Fruit fly (Drosophila melanogaster) whole organism, embryonic: ENCODE measurements around the gene tral.

Experiments used
- BEAF-32 ChIP-seq: fragments of 200-800 bp; sonication (Bioruptor generic); optimal IDR thresholded peaks from 3 replicates; lab custom pipeline; 2017; ENCODE audit warnings: missing biosample characterization, missing genetic modification characterization, mild to moderate bottlenecking, moderate library complexity, missing genetic modification reagents
- CG10431 ChIP-seq: fragments of 200-800 bp; sonication (Bioruptor generic); optimal IDR thresholded peaks from 3 replicates; lab custom pipeline; 2018; ENCODE audit warnings: missing biosample characterization, mild to moderate bottlenecking, missing genetic modification characterization
- CG11085 ChIP-seq: fragments of 200-800 bp; sonication (Bioruptor generic); IDR thresholded peaks from 2 replicates; pipeline ENCODE4 v1.3.6; 2022; ENCODE audit warnings: missing biosample characterization, missing genetic modification characterization
- CG11504 ChIP-seq: fragments of 200-800 bp; sonication (Bioruptor generic); optimal IDR thresholded peaks from 3 replicates; lab custom pipeline; 2019; ENCODE audit warnings: missing biosample characterization, mild to moderate bottlenecking, missing genetic modification characterization, moderate library complexity
- CG12744 ChIP-seq: fragments of 200-800 bp; sonication (Bioruptor generic); optimal IDR thresholded peaks from 2 replicates; lab custom pipeline; 2016; ENCODE audit warnings: missing biosample characterization, missing genetic modification characterization
- CG13296 ChIP-seq: fragments of 200-800 bp; sonication (Bioruptor generic); optimal IDR thresholded peaks from 3 replicates; lab custom pipeline; 2018; ENCODE audit warnings: missing biosample characterization, mild to moderate bottlenecking, missing genetic modification characterization
- CG14050 ChIP-seq: fragments of 200-800 bp; sonication (Bioruptor generic); IDR thresholded peaks from 3 replicates; pipeline ENCODE4 v1.3.6; 2022; ENCODE audit warnings: missing biosample characterization, missing genetic modification characterization
- CG15514 ChIP-seq: fragments of 200-800 bp; sonication (Bioruptor generic); optimal IDR thresholded peaks from 3 replicates; lab custom pipeline; 2017; ENCODE audit warnings: missing biosample characterization, missing genetic modification characterization, mild to moderate bottlenecking, moderate library complexity, missing genetic modification reagents
- CG15601 ChIP-seq: fragments of 200-800 bp; sonication (Bioruptor generic); optimal IDR thresholded peaks from 3 replicates; lab custom pipeline; 2019; ENCODE audit warnings: missing biosample characterization, mild to moderate bottlenecking, missing genetic modification characterization, moderate library complexity
- CG2199 ChIP-seq: fragments of 200-800 bp; sonication (Bioruptor generic); IDR thresholded peaks from 3 replicates; pipeline ENCODE4 v1.3.6; 2022; ENCODE audit warnings: missing biosample characterization, missing genetic modification characterization
- CG3407 ChIP-seq: fragments of 200-800 bp; sonication (Bioruptor generic); optimal IDR thresholded peaks from 2 replicates; lab custom pipeline; 2018; ENCODE audit warnings: missing biosample characterization, mild to moderate bottlenecking, missing genetic modification characterization
- CG34224 ChIP-seq: fragments of 200-800 bp; sonication (Bioruptor generic); IDR thresholded peaks from 3 replicates; pipeline ENCODE4 v1.3.6; 2022; ENCODE audit warnings: missing biosample characterization, missing genetic modification characterization; ENCODE audit not compliant: partially characterized antibody
- CG42726 ChIP-seq: fragments of 200-800 bp; sonication (Bioruptor generic); IDR thresholded peaks from 2 replicates; pipeline ENCODE4 v1.3.6; 2022; ENCODE audit warnings: missing biosample characterization, missing genetic modification characterization; ENCODE audit not compliant: partially characterized antibody
- CG4424 ChIP-seq: fragments of 200-800 bp; sonication (Bioruptor generic); optimal IDR thresholded peaks from 3 replicates; lab custom pipeline; 2016; ENCODE audit warnings: missing biosample characterization, missing genetic modification characterization
- CG6689 ChIP-seq: fragments of 200-800 bp; sonication (Bioruptor generic); IDR thresholded peaks from 2 replicates; pipeline ENCODE4 v1.3.6; 2022; ENCODE audit warnings: missing biosample characterization, missing genetic modification characterization
- CG6813 ChIP-seq: fragments of 200-800 bp; sonication (Bioruptor generic); optimal IDR thresholded peaks from 2 replicates; lab custom pipeline; 2017; ENCODE audit warnings: missing biosample characterization, missing genetic modification characterization, mild to moderate bottlenecking, moderate library complexity, missing genetic modification reagents
- CG7556 ChIP-seq: fragments of 200-800 bp; sonication (Bioruptor generic); optimal IDR thresholded peaks from 2 replicates; lab custom pipeline; 2017; ENCODE audit warnings: missing biosample characterization, mild to moderate bottlenecking, missing genetic modification characterization
- CG8924 ChIP-seq: fragments of 200-800 bp; optimal IDR thresholded peaks from 3 replicates; lab custom pipeline; 2019; ENCODE audit warnings: missing biosample characterization, mild to moderate bottlenecking, missing genetic modification characterization, moderate library complexity
- CHES-1-like ChIP-seq: fragments of 200-800 bp; sonication (Bioruptor generic); optimal IDR thresholded peaks from 2 replicates; lab custom pipeline; 2016; ENCODE audit warnings: missing biosample characterization, missing genetic modification characterization
- Dbx ChIP-seq: fragments of 200-800 bp; sonication (Bioruptor generic); IDR thresholded peaks from 3 replicates; pipeline ENCODE4 v1.3.6; 2022; ENCODE audit warnings: missing biosample characterization, missing genetic modification characterization
- Doc2 ChIP-seq: fragments of 200-800 bp; sonication (Bioruptor generic); IDR thresholded peaks from 2 replicates; pipeline ENCODE4 v1.3.6; 2022; ENCODE audit warnings: missing biosample characterization, missing genetic modification characterization
- Doc3 ChIP-seq: fragments of 200-800 bp; sonication (Bioruptor generic); IDR thresholded peaks from 3 replicates; pipeline ENCODE4 v1.3.6; 2022; ENCODE audit warnings: missing biosample characterization, missing genetic modification characterization; ENCODE audit not compliant: partially characterized antibody
- Fer3 ChIP-seq: fragments of 200-800 bp; sonication (Bioruptor generic); optimal IDR thresholded peaks from 2 replicates; lab custom pipeline; 2018; ENCODE audit warnings: missing biosample characterization, mild to moderate bottlenecking, missing genetic modification characterization, moderate library complexity
- HHEX ChIP-seq: fragments of 200-800 bp; sonication (Bioruptor generic); optimal IDR thresholded peaks from 3 replicates; lab custom pipeline; 2017; ENCODE audit warnings: missing biosample characterization, mild to moderate bottlenecking, missing genetic modification characterization, missing genetic modification reagents
- HmgD ChIP-seq: fragments of 200-800 bp; sonication (Bioruptor generic); optimal IDR thresholded peaks from 3 replicates; lab custom pipeline; 2016; ENCODE audit warnings: missing biosample characterization, missing genetic modification characterization
- Hr39 ChIP-seq: fragments of >200 bp; optimal IDR thresholded peaks from 2 replicates; lab custom pipeline; 2017
- Lhr ChIP-seq: fragments of 200-800 bp; sonication (Bioruptor generic); optimal IDR thresholded peaks from 3 replicates; lab custom pipeline; 2017; ENCODE audit warnings: mild to moderate bottlenecking, missing biosample characterization, missing genetic modification reagents, missing genetic modification characterization
- Nf-YB ChIP-seq: fragments of 200-800 bp; sonication (Bioruptor generic); optimal IDR thresholded peaks from 3 replicates; lab custom pipeline; 2019; ENCODE audit warnings: missing biosample characterization, mild to moderate bottlenecking, missing genetic modification characterization, moderate library complexity
- Tbp ChIP-seq: fragments of >200 bp; optimal IDR thresholded peaks from 2 replicates; lab custom pipeline; 2018; ENCODE audit warnings: missing biosample characterization, missing genetic modification characterization
- Xrp1 ChIP-seq: fragments of 200-800 bp; sonication (Bioruptor generic); IDR thresholded peaks from 2 replicates; pipeline ENCODE4 v1.3.6; 2022; ENCODE audit warnings: missing biosample characterization, missing genetic modification characterization
- ash1 ChIP-seq: fragments of 200-800 bp; sonication (Bioruptor generic); optimal IDR thresholded peaks from 2 replicates; lab custom pipeline; 2018; ENCODE audit warnings: missing biosample characterization, mild to moderate bottlenecking, missing genetic modification characterization
- bab2 ChIP-seq: fragments of 200-800 bp; sonication (Bioruptor generic); optimal IDR thresholded peaks from 2 replicates; lab custom pipeline; 2016; ENCODE audit warnings: missing biosample characterization, missing genetic modification characterization
- cg ChIP-seq: fragments of 200-800 bp; sonication (Bioruptor generic); optimal IDR thresholded peaks from 3 replicates; lab custom pipeline; 2019; ENCODE audit warnings: missing biosample characterization, mild to moderate bottlenecking, missing genetic modification characterization, moderate library complexity
- chif ChIP-seq, 2 experiments: fragments of 200-800 bp; sonication (Bioruptor generic); optimal IDR thresholded peaks; 3 replicates each; lab custom pipeline; 2016; ENCODE audit warnings: missing biosample characterization in 2 of 2, missing genetic modification characterization in 2 of 2
- en ChIP-seq: fragments of 200-800 bp; sonication (Bioruptor generic); optimal IDR thresholded peaks from 2 replicates; lab custom pipeline; 2016; ENCODE audit warnings: missing biosample characterization, missing genetic modification characterization
- eve ChIP-seq, 2 experiments: fragments of >200 bp; optimal IDR thresholded peaks; 2 replicates each; lab custom pipeline; 2017; ENCODE audit warnings: missing biosample characterization in 2 of 2, missing genetic modification characterization in 2 of 2
- gce ChIP-seq: fragments of 200-800 bp; sonication (Bioruptor generic); IDR thresholded peaks from 3 replicates; pipeline ENCODE4 v1.3.6; 2022; ENCODE audit warnings: missing biosample characterization, missing genetic modification characterization
- gcm ChIP-seq: fragments of 200-800 bp; sonication (Bioruptor generic); optimal IDR thresholded peaks from 2 replicates; lab custom pipeline; 2019; ENCODE audit warnings: missing biosample characterization, mild to moderate bottlenecking, missing genetic modification characterization, moderate library complexity
- h ChIP-seq: fragments of >200 bp; optimal IDR thresholded peaks from 2 replicates; lab custom pipeline; 2017
- her ChIP-seq: fragments of 200-800 bp; sonication (Bioruptor generic); optimal IDR thresholded peaks from 2 replicates; lab custom pipeline; 2016; ENCODE audit warnings: missing biosample characterization, missing genetic modification characterization
- insv ChIP-seq, 2 experiments: fragments of 200-800 bp; sonication (Bioruptor generic); optimal IDR thresholded peaks; 3 replicates each; lab custom pipeline; 2016 to 2018; ENCODE audit warnings: missing biosample characterization in 2 of 2, missing genetic modification characterization in 2 of 2
- jigr1 ChIP-seq: fragments of 200-800 bp; sonication (Bioruptor generic); IDR thresholded peaks from 3 replicates; pipeline ENCODE4 v1.3.6; 2022; ENCODE audit warnings: missing biosample characterization, missing genetic modification characterization
- mld ChIP-seq: fragments of 200-800 bp; sonication (Bioruptor generic); IDR thresholded peaks from 3 replicates; pipeline ENCODE4 v1.3.6; 2022; ENCODE audit warnings: missing biosample characterization, missing genetic modification characterization; ENCODE audit not compliant: partially characterized antibody
- p53 ChIP-seq: fragments of 200-800 bp; sonication (Bioruptor generic); optimal IDR thresholded peaks from 2 replicates; lab custom pipeline; 2016; ENCODE audit warnings: missing biosample characterization, missing genetic modification characterization
- phol ChIP-seq: fragments of 200-800 bp; sonication (Bioruptor generic); optimal IDR thresholded peaks from 3 replicates; lab custom pipeline; 2018; ENCODE audit warnings: missing biosample characterization, mild to moderate bottlenecking, missing genetic modification characterization, moderate library complexity
- pnt ChIP-seq: fragments of 200-800 bp; sonication (Bioruptor generic); optimal IDR thresholded peaks from 3 replicates; lab custom pipeline; 2016; ENCODE audit warnings: missing biosample characterization, missing genetic modification characterization
- run ChIP-seq: fragments of 200-800 bp; sonication (Bioruptor generic); optimal IDR thresholded peaks from 3 replicates; lab custom pipeline; 2018; ENCODE audit warnings: missing biosample characterization, mild to moderate bottlenecking, missing genetic modification characterization
- sima ChIP-seq: fragments of 200-800 bp; sonication (Bioruptor generic); optimal IDR thresholded peaks from 2 replicates; lab custom pipeline; 2016; ENCODE audit warnings: missing biosample characterization, missing genetic modification characterization
- slp2 ChIP-seq: fragments of 200-800 bp; sonication (Bioruptor generic); optimal IDR thresholded peaks from 2 replicates; lab custom pipeline; 2016; ENCODE audit warnings: missing biosample characterization, missing genetic modification characterization
- tna ChIP-seq: fragments of 200-800 bp; sonication (Bioruptor generic); IDR thresholded peaks from 2 replicates; pipeline ENCODE4 v1.3.6; 2022; ENCODE audit warnings: missing biosample characterization, missing genetic modification characterization; ENCODE audit not compliant: partially characterized antibody
- tup ChIP-seq: fragments of 200-800 bp; sonication (Bioruptor generic); optimal IDR thresholded peaks from 2 replicates; lab custom pipeline; 2016; ENCODE audit warnings: missing biosample characterization, mild to moderate bottlenecking, missing genetic modification characterization, moderate library complexity
- yki ChIP-seq: fragments of >200 bp; optimal IDR thresholded peaks from 3 replicates; lab custom pipeline; 2018

The tral gene

DNA sequence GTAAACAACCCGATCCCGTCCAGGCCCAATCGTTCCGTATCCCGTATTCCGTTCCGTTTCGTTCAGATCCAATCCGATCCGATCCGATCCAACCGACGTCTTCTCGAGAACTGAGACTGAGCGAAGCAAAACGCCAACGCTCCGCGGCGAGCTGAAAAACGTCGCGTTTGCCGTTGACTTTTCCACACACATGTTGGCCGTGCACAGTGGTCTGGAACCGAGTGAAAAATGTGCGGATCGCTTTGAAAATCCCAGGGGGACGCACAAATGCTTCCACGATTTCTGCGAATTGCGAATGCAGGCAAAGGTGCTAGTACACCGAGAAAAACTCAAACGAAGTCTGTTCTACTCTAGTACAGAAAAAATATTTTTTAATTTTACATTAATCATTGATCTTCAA lies 29.9 kb upstream of the tral start, which contains the start of gene CG10663 (continued):
- no peak for TF ChIP-seq CG3407
- no peak for TF ChIP-seq ash1
- TF ChIP-seq jigr1 (GFP tag; lab: Robert Waterston, UW), result no peak
- no peak for TF ChIP-seq CG6813 (GFP tag; lab: Kevin White, UChicago)
- TF ChIP-seq eve (GFP tag; optimal IDR thresholded peaks at IDR 0.05; lab: Kevin White, UChicago), result no peak
- peak; percentile 85 for TF ChIP-seq CG11504 (tag; lab: Kevin White, UChicago)
- peak in 1 of 2 experiments; percentile 13 for TF ChIP-seq chif (GFP tag; optimal IDR thresholded peaks at IDR 0.05; lab: Kevin White, UChicago)
- TF ChIP-seq phol (tag; lab: Kevin White, UChicago), result no peak
- peak; percentile 14 for TF ChIP-seq cg (GFP tag; lab: Kevin White, UChicago)
- TF ChIP-seq Hr39, result no peak
- TF ChIP-seq CHES-1-like, result no peak
- TF ChIP-seq yki, result no peak
- TF ChIP-seq tup, result no peak
- TF ChIP-seq p53 (GFP tag; lab: Kevin White, UChicago), result no peak
- TF ChIP-seq run (tag; lab: Kevin White, UChicago), result no peak
- no peak for TF ChIP-seq Doc2 (GFP tag; lab: Robert Waterston, UW)
- TF ChIP-seq HmgD (GFP tag; lab: Kevin White, UChicago), result no peak
- TF ChIP-seq Doc3 (GFP tag; lab: Robert Waterston, UW), result 0 out of 3 replicates have a peak, but pooled peaks have one; percentile 33
- TF ChIP-seq CG34224 (GFP tag; lab: Robert Waterston, UW), result no peak
- TF ChIP-seq insv (GFP tag; optimal IDR thresholded peaks at IDR 0.05; lab: Kevin White, UChicago), result no peak
- TF ChIP-seq CG2199, result peak; percentile 89
- TF ChIP-seq CG14050, result no peak
- no peak for TF ChIP-seq CG15601 (tag; lab: Kevin White, UChicago)
- no peak for TF ChIP-seq HHEX (GFP tag; lab: Kevin White, UChicago)
- no peak for TF ChIP-seq slp2 (GFP tag; lab: Kevin White, UChicago)
- peak; percentile 34; the same call in 1 of the 3 replicates for TF ChIP-seq mld (GFP tag; lab: Robert Waterston, UW)
- TF ChIP-seq gcm (GFP tag; lab: Kevin White, UChicago), result no peak
- TF ChIP-seq Xrp1 (GFP tag; lab: Robert Waterston, UW), result 0 out of 2 replicates have a peak, but pooled peaks have one; percentile 22
- TF ChIP-seq CG10431 (GFP tag; lab: Kevin White, UChicago), result no peak
- TF ChIP-seq bab2 (GFP tag; lab: Kevin White, UChicago), result no peak
- no peak for TF ChIP-seq CG13296 (GFP tag; lab: Kevin White, UChicago)
- no peak for TF ChIP-seq en (GFP tag; lab: Kevin White, UChicago)
- peak; percentile 14; the same call in 1 of the 2 replicates for TF ChIP-seq CG6689 (GFP tag; lab: Robert Waterston, UW)
- no peak for TF ChIP-seq pnt
- no peak for TF ChIP-seq gce (GFP tag; lab: Robert Waterston, UW)
- no peak for TF ChIP-seq CG4424
- TF ChIP-seq Tbp (GFP tag; lab: Kevin White, UChicago), result no peak
- TF ChIP-seq Dbx (GFP tag; lab: Robert Waterston, UW), result no peak
- no peak for TF ChIP-seq h
- TF ChIP-seq tna (GFP tag; lab: Robert Waterston, UW), result peak; percentile 51; the same call in 1 of the 2 replicates
- no peak for TF ChIP-seq sima (GFP tag; lab: Kevin White, UChicago)
- TF ChIP-seq her (GFP tag; lab: Kevin White, UChicago), result no peak
- TF ChIP-seq CG42726 (GFP tag; lab: Robert Waterston, UW), result 0 out of 2 replicates have a peak, but pooled peaks have one; percentile 13
- TF ChIP-seq Lhr (GFP tag; lab: Kevin White, UChicago), result no peak
- no peak for TF ChIP-seq Nf-YB (GFP tag; lab: Kevin White, UChicago)
- TF ChIP-seq CG11085 (GFP tag; lab: Robert Waterston, UW), result no peak
- no peak for TF ChIP-seq CG8924 (tag; lab: Kevin White, UChicago)
- no peak for TF ChIP-seq Fer3 (tag; lab: Kevin White, UChicago)
- peak; percentile 12 for TF ChIP-seq CG15514 (GFP tag; lab: Kevin White, UChicago)
- TF ChIP-seq CG7556 (GFP tag; lab: Kevin White, UChicago), result no peak
- no peak for TF ChIP-seq BEAF-32 (GFP tag; lab: Kevin White, UChicago)
- no peak for TF ChIP-seq CG12744 (GFP tag; lab: Kevin White, UChicago)
